Worm (Caenorhabditis elegans): ENCODE results near the gene tdo-2.

Gene tdo-2

ce11 chrIII:5953041-5953912 is 33.5 kb upstream of the tdo-2 start (continued):
- peak; percentile 12 for TF ChIP-seq pha-4 (tag; optimal IDR thresholded peaks at IDR 0.05)
- no peak for TF ChIP-seq lin-15B (tag; optimal IDR thresholded peaks at IDR 0.05)
- no peak for TF ChIP-seq daf-12 (tag; optimal IDR thresholded peaks at IDR 0.05)
- no peak for TF ChIP-seq jun-1 (tag; optimal IDR thresholded peaks at IDR 0.05)
- no peak for TF ChIP-seq nhr-28 (tag; optimal IDR thresholded peaks at IDR 0.05)
- TF ChIP-seq ceh-82 (tag; optimal IDR thresholded peaks at IDR 0.05) = no peak
- no peak for TF ChIP-seq ceh-9 (tag; optimal IDR thresholded peaks at IDR 0.05)
- TF ChIP-seq nhr-77 (tag; optimal IDR thresholded peaks at IDR 0.05) = peak; percentile 40
- TF ChIP-seq aly-2 (tag; optimal IDR thresholded peaks at IDR 0.05) = peak; percentile 73
- TF ChIP-seq pqm-1 (tag; optimal IDR thresholded peaks at IDR 0.05) = peak; percentile 15
- no peak for TF ChIP-seq nhr-11 (tag; optimal IDR thresholded peaks at IDR 0.05)
- TF ChIP-seq nhr-43 (tag; optimal IDR thresholded peaks at IDR 0.05; ENCODE audit: poor library complexity, severe bottlenecking) = peak; percentile 55
- TF ChIP-seq nhr-25 (tag; optimal IDR thresholded peaks at IDR 0.05) = peak; percentile 67
- no peak for TF ChIP-seq zag-1 (tag; optimal IDR thresholded peaks at IDR 0.05)
- TF ChIP-seq nfya-1 (tag; optimal IDR thresholded peaks at IDR 0.05; ENCODE audit: insufficient read depth) = no peak
- TF ChIP-seq sea-2 (GFP tag; optimal IDR thresholded peaks at IDR 0.05) = no peak
- no peak for TF ChIP-seq egl-27 (tag; optimal IDR thresholded peaks at IDR 0.05)
- TF ChIP-seq nhr-76 (tag; optimal IDR thresholded peaks at IDR 0.05) = no peak
- TF ChIP-seq R02D3.7 (tag; optimal IDR thresholded peaks at IDR 0.05) = no peak
- TF ChIP-seq mdl-1 (tag; optimal IDR thresholded peaks at IDR 0.05) = no peak
- TF ChIP-seq fos-1 (tag; optimal IDR thresholded peaks at IDR 0.05) = no peak
- TF ChIP-seq snpc-4 (tag; optimal IDR thresholded peaks at IDR 0.05) = no peak
- TF ChIP-seq nhr-67 (tag; optimal IDR thresholded peaks at IDR 0.05) = no peak

- TF ChIP-seq nhr-43 (tag; optimal IDR thresholded peaks at IDR 0.05; ENCODE audit: poor library complexity, severe bottlenecking) = no peak
- TF ChIP-seq ztf-4 (tag; optimal IDR thresholded peaks at IDR 0.05) = no peak
- no peak for TF ChIP-seq ceh-28 (tag; optimal IDR thresholded peaks at IDR 0.05)
- TF ChIP-seq nhr-25 (tag; optimal IDR thresholded peaks at IDR 0.05) = peak; percentile 87
- no peak for TF ChIP-seq nhr-237 (tag; optimal IDR thresholded peaks at IDR 0.05)
- TF ChIP-seq fos-1 (tag; optimal IDR thresholded peaks at IDR 0.05) = no peak
- TF ChIP-seq ceh-9 (tag; optimal IDR thresholded peaks at IDR 0.05) = no peak
- TF ChIP-seq ama-1 (optimal IDR thresholded peaks at IDR 0.05) = peak; percentile 58
- no peak for TF ChIP-seq aly-2 (tag; optimal IDR thresholded peaks at IDR 0.05)
- peak; percentile 27 for TF ChIP-seq nhr-23 (tag; optimal IDR thresholded peaks at IDR 0.05)
- TF ChIP-seq lin-39 (tag; optimal IDR thresholded peaks at IDR 0.05) = no peak
- TF ChIP-seq elt-1 (tag; optimal IDR thresholded peaks at IDR 0.05) = no peak
- peak; percentile 22 for TF ChIP-seq mdl-1 (tag; optimal IDR thresholded peaks at IDR 0.05)
- no peak for TF ChIP-seq sea-2 (GFP tag; optimal IDR thresholded peaks at IDR 0.05)
- TF ChIP-seq nfya-1 (tag; optimal IDR thresholded peaks at IDR 0.05; ENCODE audit: insufficient read depth) = peak; percentile 13
- TF ChIP-seq lin-15B (tag; optimal IDR thresholded peaks at IDR 0.05) = no peak
- TF ChIP-seq fkh-10 (GFP tag; optimal IDR thresholded peaks at IDR 0.05) = no peak
Observed at ce11 chrIII:5951589-5952378, 32.0 kb upstream of the tdo-2 start.

ce11 chrIII:5950756-5951345 is 31.1 kb upstream of the tdo-2 start:
- TF ChIP-seq elt-2 (tag; optimal IDR thresholded peaks at IDR 0.05) = peak; percentile 75
- peak; percentile 17 for TF ChIP-seq nhr-25 (tag; optimal IDR thresholded peaks at IDR 0.05)
- no peak for TF ChIP-seq nhr-77 (tag; optimal IDR thresholded peaks at IDR 0.05)
- TF ChIP-seq skn-1 (tag; optimal IDR thresholded peaks at IDR 0.05) = no peak
- TF ChIP-seq pha-4 (tag; optimal IDR thresholded peaks at IDR 0.05) = no peak
- no peak for TF ChIP-seq hmg-11 (tag; optimal IDR thresholded peaks at IDR 0.05)
- peak; percentile 44 for TF ChIP-seq ama-1 (optimal IDR thresholded peaks at IDR 0.05)
- TF ChIP-seq pqm-1 (tag; optimal IDR thresholded peaks at IDR 0.05) = peak; percentile 42
- no peak for TF ChIP-seq daf-12 (tag; optimal IDR thresholded peaks at IDR 0.05)
- TF ChIP-seq nhr-43 (tag; optimal IDR thresholded peaks at IDR 0.05; ENCODE audit: poor library complexity, severe bottlenecking) = peak; percentile 27
- TF ChIP-seq nfya-1 (tag; optimal IDR thresholded peaks at IDR 0.05; ENCODE audit: insufficient read depth) = peak; percentile 5
- no peak for TF ChIP-seq nhr-67 (tag; optimal IDR thresholded peaks at IDR 0.05)

All from whole organism, L3 larva.